Worm (Caenorhabditis elegans) whole organism, L2 larva: ENCODE results near the gene F19B10.1.

Experiments
- ama-1 ChIP-seq: fragments of 150-350 bp; optimal IDR thresholded peaks from 2 replicates; lab custom pipeline; 2018; ENCODE audit warnings: inconsistent platforms
- blmp-1 ChIP-seq: sonication (generic microtip); optimal IDR thresholded peaks from 2 replicates; lab custom pipeline; 2017; ENCODE audit warnings: missing genetic modification characterization, mild to moderate bottlenecking, missing compliant biosample characterization, antibody characterized with exemption, moderate library complexity; ENCODE audit not compliant: insufficient read depth
- ceh-16 ChIP-seq: fragments of 150-350 bp; optimal IDR thresholded peaks from 2 replicates; lab custom pipeline; 2014; ENCODE audit warnings: missing biosample characterization, missing genetic modification characterization
- ceh-82 ChIP-seq: fragments of 150-350 bp; optimal IDR thresholded peaks from 2 replicates; lab custom pipeline; 2014; ENCODE audit warnings: missing biosample characterization, missing genetic modification characterization
- crh-2 ChIP-seq: sonication (generic microtip); optimal IDR thresholded peaks from 2 replicates; lab custom pipeline; 2017; ENCODE audit warnings: missing biosample characterization, missing genetic modification characterization
- dmd-4 ChIP-seq: sonication (generic microtip); optimal IDR thresholded peaks from 2 replicates; lab custom pipeline; 2017; ENCODE audit warnings: missing biosample characterization, missing genetic modification characterization
- egl-27 ChIP-seq: sonication (generic microtip); optimal IDR thresholded peaks from 3 replicates; lab custom pipeline; 2017; ENCODE audit warnings: missing biosample characterization, missing genetic modification reagents, missing genetic modification characterization
- elt-1 ChIP-seq: fragments of 150-350 bp; optimal IDR thresholded peaks from 2 replicates; lab custom pipeline; 2014; ENCODE audit warnings: missing biosample characterization, missing genetic modification characterization
- fos-1 ChIP-seq: fragments of 150-350 bp; optimal IDR thresholded peaks from 2 replicates; lab custom pipeline; 2014; ENCODE audit warnings: missing biosample characterization, missing genetic modification characterization
- gmeb-1 ChIP-seq: fragments of 150-350 bp; optimal IDR thresholded peaks from 2 replicates; lab custom pipeline; 2014; ENCODE audit warnings: missing biosample characterization, missing genetic modification characterization
- lin-11 ChIP-seq: fragments of 150-350 bp; sonication (generic microtip); optimal IDR thresholded peaks from 2 replicates; lab custom pipeline; 2014; ENCODE audit warnings: missing biosample characterization, missing genetic modification characterization, inconsistent platforms, mixed read lengths
- lin-13 ChIP-seq: fragments of 150-350 bp; optimal IDR thresholded peaks from 2 replicates; lab custom pipeline; 2014; ENCODE audit warnings: missing biosample characterization, missing genetic modification reagents, missing genetic modification characterization
- lin-39 ChIP-seq: fragments of 150-350 bp; optimal IDR thresholded peaks from 2 replicates; lab custom pipeline; 2014; ENCODE audit warnings: missing biosample characterization, missing genetic modification reagents, missing genetic modification characterization
- mbf-1 ChIP-seq: sonication (generic microtip); optimal IDR thresholded peaks from 2 replicates; lab custom pipeline; 2017; ENCODE audit warnings: missing biosample characterization, missing genetic modification characterization
- nhr-10 ChIP-seq: sonication (generic microtip); optimal IDR thresholded peaks from 2 replicates; lab custom pipeline; 2017; ENCODE audit warnings: missing biosample characterization, missing genetic modification characterization
- nhr-11 ChIP-seq: fragments of 150-350 bp; optimal IDR thresholded peaks from 2 replicates; lab custom pipeline; 2014; ENCODE audit warnings: missing biosample characterization, missing genetic modification characterization
- nhr-12 ChIP-seq: fragments of 150-350 bp; optimal IDR thresholded peaks from 2 replicates; lab custom pipeline; 2014; ENCODE audit warnings: missing biosample characterization, missing genetic modification characterization
- nhr-21 ChIP-seq: fragments of 150-350 bp; optimal IDR thresholded peaks from 2 replicates; lab custom pipeline; 2014; ENCODE audit warnings: missing biosample characterization, missing genetic modification characterization
- nhr-23 ChIP-seq: fragments of 150-350 bp; optimal IDR thresholded peaks from 2 replicates; lab custom pipeline; 2014; ENCODE audit warnings: missing biosample characterization, missing genetic modification reagents, missing genetic modification characterization
- nhr-237 ChIP-seq: fragments of 150-350 bp; optimal IDR thresholded peaks from 2 replicates; lab custom pipeline; 2014; ENCODE audit warnings: missing biosample characterization, missing genetic modification characterization
- nhr-6 ChIP-seq: fragments of 150-350 bp; optimal IDR thresholded peaks from 2 replicates; lab custom pipeline; 2014; ENCODE audit warnings: missing biosample characterization, missing genetic modification characterization
- nhr-77 ChIP-seq: fragments of 150-350 bp; optimal IDR thresholded peaks from 2 replicates; lab custom pipeline; 2014; ENCODE audit warnings: missing biosample characterization, missing genetic modification characterization
- sem-4 ChIP-seq: fragments of 150-350 bp; optimal IDR thresholded peaks from 2 replicates; lab custom pipeline; 2014; ENCODE audit warnings: missing biosample characterization, missing genetic modification reagents, missing genetic modification characterization
- skn-1 ChIP-seq: sonication (generic microtip); optimal IDR thresholded peaks from 2 replicates; lab custom pipeline; 2017; ENCODE audit warnings: missing biosample characterization, missing genetic modification characterization
- sma-3 ChIP-seq: sonication (generic microtip); optimal IDR thresholded peaks from 2 replicates; lab custom pipeline; 2016; ENCODE audit warnings: missing genetic modification reagents, missing genetic modification characterization, missing compliant biosample characterization
- sma-9 ChIP-seq, 2 experiments: fragments of 150-350 bp in 1 of 2; sonication (generic microtip) in 1 of 2; optimal IDR thresholded peaks; 2 replicates each; lab custom pipeline; 2014 to 2016; ENCODE audit warnings: missing genetic modification characterization in 2 of 2, mild to moderate bottlenecking in 1 of 2, missing biosample characterization in 1 of 2, missing compliant biosample characterization in 1 of 2, missing genetic modification reagents in 1 of 2, moderate library complexity in 1 of 2
- snpc-4 ChIP-seq: fragments of 150-350 bp; optimal IDR thresholded peaks from 2 replicates; lab custom pipeline; 2014; ENCODE audit warnings: missing biosample characterization, missing genetic modification characterization
- unc-62 ChIP-seq: fragments of 150-350 bp; optimal IDR thresholded peaks from 2 replicates; lab custom pipeline; 2014; ENCODE audit warnings: missing biosample characterization, missing genetic modification reagents, missing genetic modification characterization
- zag-1 ChIP-seq: fragments of 150-350 bp; optimal IDR thresholded peaks from 2 replicates; lab custom pipeline; 2014; ENCODE audit warnings: missing biosample characterization, missing genetic modification characterization
- ztf-1 ChIP-seq: fragments of 200-800 bp; sonication (Bioruptor generic); conservative IDR thresholded peaks from 2 replicates; pipeline ENCODE4 v1.3.6; 2022; ENCODE audit warnings: missing genetic modification characterization, missing compliant biosample characterization
- ztf-11 ChIP-seq: sonication (generic microtip); optimal IDR thresholded peaks from 2 replicates; lab custom pipeline; 2017; ENCODE audit warnings: missing biosample characterization, missing genetic modification characterization

Gene F19B10.1

DNA sequence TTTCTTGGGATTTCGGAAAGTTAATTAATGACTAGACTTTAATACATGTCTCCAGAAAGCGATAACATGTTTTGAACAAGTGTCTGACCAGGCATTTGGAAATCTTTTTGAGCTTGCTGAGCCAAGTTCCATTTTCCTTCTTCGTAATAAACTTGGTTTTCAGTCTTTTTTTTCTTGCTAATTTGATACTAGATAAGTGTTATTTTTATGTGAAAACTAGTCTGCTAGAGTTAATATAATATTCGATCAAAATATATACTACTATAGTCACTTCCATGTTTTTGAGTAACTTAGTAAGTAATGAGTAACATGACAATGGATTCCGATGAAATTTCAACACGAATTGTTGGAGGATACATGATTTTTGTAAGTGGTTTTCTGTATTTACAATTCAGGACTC lies 26.3 kb downstream of the F19B10.1 start, which contains the start of gene srx-110:
Gene srx-110 (plus strand): TSS at position 301 of the 400 bp plus-strand sequence.
- TF ChIP-seq egl-27 (tag; lab: Kevin White, UChicago) (no peak), gmeb-1 (tag; lab: Kevin White, UChicago) (no peak), elt-1 (tag; lab: Kevin White, UChicago) (no peak)

DNA sequence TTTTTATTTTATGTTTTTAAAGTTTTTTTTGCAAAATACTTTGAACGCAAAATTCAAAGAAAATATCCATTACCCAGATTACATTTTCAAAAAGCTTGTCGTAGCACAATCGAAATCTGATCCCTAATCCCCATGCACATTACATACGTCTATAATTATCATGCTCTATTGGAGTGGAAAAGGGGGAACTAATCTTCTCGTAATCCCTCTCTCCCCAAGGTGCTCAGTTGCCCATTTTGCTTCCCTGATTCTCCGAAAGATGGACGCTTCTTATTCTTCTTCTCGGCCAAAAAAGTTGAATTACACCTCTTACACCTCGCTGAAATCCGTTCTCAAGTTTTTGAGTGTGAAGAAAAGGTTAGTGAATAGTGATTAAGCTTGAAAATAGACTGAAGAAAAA lies 28.1 kb downstream of the F19B10.1 start, which contains the start of gene fbxc-53:
Gene fbxc-53 (plus strand): TSS at position 245 of the 400 bp plus-strand sequence.
- TF ChIP-seq egl-27 (tag; lab: Kevin White, UChicago), result no peak
- no peak for TF ChIP-seq sma-9 (GFP tag; optimal IDR thresholded peaks at IDR 0.05; lab: Kevin White, UChicago)
- no peak for TF ChIP-seq sma-9 (tag; optimal IDR thresholded peaks at IDR 0.05; lab: Kevin White, UChicago)
- TF ChIP-seq dmd-4, result no peak
- TF ChIP-seq ztf-11 (tag; lab: Kevin White, UChicago), result no peak
- TF ChIP-seq unc-62 (GFP tag; lab: Kevin White, UChicago), result no peak
- TF ChIP-seq lin-13 (GFP tag; lab: Kevin White, UChicago), result no peak

ce11 chrII:3714595-3714994 lies 31.6 kb downstream of the F19B10.1 start, which contains the start of gene srh-100:
Gene srh-100 (minus strand): TSS chrII:3714695.
- TF ChIP-seq nhr-12 (no peak), lin-13 (GFP tag; lab: Kevin White, UChicago) (no peak), elt-1 (tag; lab: Kevin White, UChicago) (no peak), gmeb-1 (tag; lab: Kevin White, UChicago) (no peak), nhr-6 (tag; lab: Kevin White, UChicago) (no peak)
- TF ChIP-seq, all 48 proteins: peak for 0

- TF ChIP-seq egl-27 (tag; lab: Kevin White, UChicago) (no peak), sma-3 (GFP tag; lab: Kevin White, UChicago) (no peak), skn-1 (tag; lab: Kevin White, UChicago) (no peak), lin-11 (tag; lab: Kevin White, UChicago) (no peak), nhr-11 (tag; lab: Kevin White, UChicago) (no peak), ama-1 (no peak), sem-4 (tag; lab: Kevin White, UChicago) (no peak), nhr-10 (tag; lab: Kevin White, UChicago) (no peak), ceh-82 (tag; lab: Kevin White, UChicago) (no peak), ztf-1 (GFP tag; lab: Robert Waterston, UW) (no peak), nhr-237 (tag; lab: Kevin White, UChicago) (no peak), crh-2 (tag; lab: Kevin White, UChicago) (no peak), nhr-21 (tag; lab: Kevin White, UChicago) (no peak), gmeb-1 (tag; lab: Kevin White, UChicago) (no peak), lin-39 (tag; lab: Kevin White, UChicago) (no peak), nhr-77 (no peak)
These were observed 33.5 kb downstream of the F19B10.1 start, which contains the start of gene srh-99 for ce11 chrII:3716455-3716854. Gene srh-99 (minus strand): TSS chrII:3716555.

DNA sequence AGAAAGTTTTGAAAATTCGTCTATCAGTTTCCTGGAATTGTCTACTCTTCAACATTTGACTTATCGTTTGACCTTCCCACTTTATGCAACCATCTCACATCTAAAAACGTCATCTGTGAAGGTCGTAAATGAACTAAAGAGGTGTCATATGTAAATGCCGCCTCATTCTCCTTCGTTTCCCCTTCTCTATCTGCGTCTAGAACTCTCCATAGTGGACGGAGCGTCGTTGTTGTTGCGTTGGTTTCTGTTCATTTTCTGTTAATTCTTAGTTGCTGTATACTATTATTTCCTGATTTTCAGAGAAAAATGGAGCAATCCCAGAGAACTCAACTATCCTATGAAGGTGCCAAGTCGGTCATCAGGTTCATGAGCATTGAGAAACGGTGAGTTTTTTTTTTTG lies 34.0 kb downstream of the F19B10.1 start, which contains the start of gene fbxc-52:
Gene fbxc-52 (plus strand): TSS at position 301 of the 400 bp plus-strand sequence.
- TF ChIP-seq ceh-16 (tag; lab: Kevin White, UChicago), result no peak
- no peak for TF ChIP-seq nhr-11 (tag; lab: Kevin White, UChicago)
- no peak for TF ChIP-seq blmp-1 (tag; lab: Kevin White, UChicago)
- no peak for TF ChIP-seq zag-1 (tag; lab: Kevin White, UChicago)
- TF ChIP-seq nhr-237 (tag; lab: Kevin White, UChicago), result no peak
- TF ChIP-seq gmeb-1 (tag; lab: Kevin White, UChicago), result no peak
- no peak for TF ChIP-seq sma-3 (GFP tag; lab: Kevin White, UChicago)
- TF ChIP-seq ztf-1 (GFP tag; lab: Robert Waterston, UW), result no peak
- no peak for TF ChIP-seq nhr-23

- no peak for TF ChIP-seq snpc-4 (tag; lab: Kevin White, UChicago)
- TF ChIP-seq zag-1 (tag; lab: Kevin White, UChicago), result no peak
- no peak for TF ChIP-seq nhr-12
- no peak for TF ChIP-seq fos-1 (tag; lab: Kevin White, UChicago)
- TF ChIP-seq skn-1 (tag; lab: Kevin White, UChicago), result no peak
- TF ChIP-seq dmd-4, result no peak
- TF ChIP-seq ceh-16 (tag; lab: Kevin White, UChicago), result no peak
- no peak for TF ChIP-seq egl-27 (tag; lab: Kevin White, UChicago)
- no peak for TF ChIP-seq crh-2 (tag; lab: Kevin White, UChicago)
- no peak for TF ChIP-seq mbf-1 (tag; lab: Kevin White, UChicago)
- TF ChIP-seq ceh-82 (tag; lab: Kevin White, UChicago), result no peak
These were observed 38.0 kb downstream of the F19B10.1 start, which contains the start of gene C46E10.3 for ce11 chrII:3721016-3721415. Gene C46E10.3 (plus strand): TSS chrII:3721316.
